Fruit fly (Drosophila melanogaster) whole organism, embryonic: ENCODE data around the gene CG9328.

ENCODE experiments used
- Ada2b ChIP-seq: fragments of 200-800 bp; sonication (Bioruptor generic); IDR thresholded peaks from 2 replicates; pipeline ENCODE4 v1.3.6; 2022; ENCODE audit warnings: missing biosample characterization, missing genetic modification characterization
- Antp ChIP-seq: fragments of 200-800 bp; sonication (Bioruptor generic); optimal IDR thresholded peaks from 3 replicates; lab custom pipeline; 2016; ENCODE audit warnings: missing biosample characterization, missing genetic modification characterization
- CG10209 ChIP-seq: fragments of 200-800 bp; sonication (Bioruptor generic); optimal IDR thresholded peaks from 3 replicates; lab custom pipeline; 2017; ENCODE audit warnings: missing biosample characterization, mild to moderate bottlenecking, missing genetic modification characterization, missing genetic modification reagents
- CG10654 ChIP-seq: fragments of 200-800 bp; sonication (Bioruptor generic); optimal IDR thresholded peaks from 2 replicates; lab custom pipeline; 2016; ENCODE audit warnings: missing biosample characterization, missing genetic modification characterization
- CG13424 ChIP-seq: fragments of 200-800 bp; sonication (Bioruptor generic); optimal IDR thresholded peaks from 2 replicates; lab custom pipeline; 2019; ENCODE audit warnings: missing biosample characterization, mild to moderate bottlenecking, missing genetic modification characterization, moderate library complexity
- CG14441 ChIP-seq: fragments of 200-800 bp; sonication (Bioruptor generic); IDR thresholded peaks from 2 replicates; pipeline ENCODE4 v1.3.6; 2022; ENCODE audit warnings: missing biosample characterization, missing genetic modification characterization
- CG17359 ChIP-seq: fragments of 200-800 bp; sonication (Bioruptor generic); optimal IDR thresholded peaks from 3 replicates; lab custom pipeline; 2018; ENCODE audit warnings: missing biosample characterization, mild to moderate bottlenecking, missing genetic modification characterization, moderate library complexity
- CG17361 ChIP-seq: fragments of 200-800 bp; sonication (Bioruptor generic); IDR thresholded peaks from 3 replicates; pipeline ENCODE4 v1.3.6; 2022; ENCODE audit warnings: missing biosample characterization, missing genetic modification characterization
- CG18262 ChIP-seq: fragments of 200-800 bp; optimal IDR thresholded peaks from 3 replicates; lab custom pipeline; 2019; ENCODE audit warnings: missing biosample characterization, mild to moderate bottlenecking, missing genetic modification characterization, moderate library complexity
- CG30020 ChIP-seq: fragments of 200-800 bp; optimal IDR thresholded peaks from 2 replicates; lab custom pipeline; 2019; ENCODE audit warnings: missing biosample characterization, mild to moderate bottlenecking, missing genetic modification characterization, moderate library complexity
- CG32532 ChIP-seq: fragments of 200-800 bp; sonication (Bioruptor generic); IDR thresholded peaks from 2 replicates; pipeline ENCODE4 v1.3.6; 2022; ENCODE audit warnings: missing biosample characterization, missing genetic modification characterization
- CG34376 ChIP-seq: fragments of 200-800 bp; sonication (Bioruptor generic); optimal IDR thresholded peaks from 2 replicates; lab custom pipeline; 2018; ENCODE audit warnings: missing biosample characterization, mild to moderate bottlenecking, missing genetic modification characterization
- CG4328 ChIP-seq: fragments of 200-800 bp; sonication (Bioruptor generic); optimal IDR thresholded peaks from 3 replicates; lab custom pipeline; 2017; ENCODE audit warnings: missing biosample characterization, missing genetic modification reagents, missing genetic modification characterization
- CG4707 ChIP-seq: fragments of 200-800 bp; sonication (Bioruptor generic); optimal IDR thresholded peaks from 2 replicates; lab custom pipeline; 2018; ENCODE audit warnings: missing biosample characterization, mild to moderate bottlenecking, missing genetic modification characterization, moderate library complexity
- CG8290 ChIP-seq, 3 experiments: fragments of 200-800 bp; sonication (Bioruptor generic); optimal IDR thresholded peaks; 2 replicates each; lab custom pipeline; 2016 to 2019; ENCODE audit warnings: missing biosample characterization in 3 of 3, missing genetic modification characterization in 3 of 3, mild to moderate bottlenecking in 2 of 3, moderate library complexity in 1 of 3
- CG8359 ChIP-seq: fragments of 200-800 bp; sonication (Bioruptor generic); optimal IDR thresholded peaks from 2 replicates; lab custom pipeline; 2017; ENCODE audit warnings: missing biosample characterization, mild to moderate bottlenecking, missing genetic modification characterization, borderline replicate concordance
- CG9215 ChIP-seq: fragments of 200-800 bp; sonication (Bioruptor generic); IDR thresholded peaks from 2 replicates; pipeline ENCODE4 v1.3.6; 2022; ENCODE audit warnings: missing biosample characterization, missing genetic modification characterization
- Dip3 ChIP-seq: fragments of 200-800 bp; sonication (Bioruptor generic); optimal IDR thresholded peaks from 3 replicates; lab custom pipeline; 2016; ENCODE audit warnings: missing biosample characterization, missing genetic modification characterization
- Lpt ChIP-seq: fragments of >200 bp; optimal IDR thresholded peaks from 2 replicates; lab custom pipeline; 2018; ENCODE audit warnings: missing biosample characterization, missing genetic modification characterization
- Max ChIP-seq: fragments of 200-800 bp; sonication (Bioruptor generic); optimal IDR thresholded peaks from 2 replicates; lab custom pipeline; 2016; ENCODE audit warnings: missing biosample characterization, mild to moderate bottlenecking, missing genetic modification characterization
- Med ChIP-seq: fragments of 200-800 bp; sonication (Bioruptor generic); peaks from one replicate; lab custom pipeline; 2016; ENCODE audit warnings: missing biosample characterization, missing genetic modification characterization, mild to moderate bottlenecking, inconsistent platforms, moderate library complexity
- Opbp ChIP-seq: fragments of 200-800 bp; sonication (Bioruptor generic); IDR thresholded peaks from 3 replicates; pipeline ENCODE4 v1.3.6; 2022; ENCODE audit warnings: missing biosample characterization, missing genetic modification characterization; ENCODE audit not compliant: partially characterized antibody
- PHDP ChIP-seq: fragments of 200-800 bp; sonication (Bioruptor generic); optimal IDR thresholded peaks from 3 replicates; lab custom pipeline; 2018; ENCODE audit warnings: missing biosample characterization, mild to moderate bottlenecking, missing genetic modification characterization, moderate library complexity
- Rx ChIP-seq: fragments of 200-800 bp; sonication (Bioruptor generic); IDR thresholded peaks from 2 replicates; pipeline ENCODE4 v1.3.6; 2022; ENCODE audit warnings: missing biosample characterization, missing genetic modification characterization
- Six4 ChIP-seq: fragments of 200-800 bp; sonication (Bioruptor generic); optimal IDR thresholded peaks from 2 replicates; lab custom pipeline; 2016; ENCODE audit warnings: missing biosample characterization, missing genetic modification characterization
- Sry-δ ChIP-seq: fragments of 200-800 bp; sonication (Bioruptor generic); optimal IDR thresholded peaks from 2 replicates; lab custom pipeline; 2016; ENCODE audit warnings: missing biosample characterization, missing genetic modification characterization
- Trl ChIP-seq, 3 experiments: fragments of >200 bp in 2 of 3; fragments of 200-800 bp in 1 of 3; sonication (Bioruptor generic) in 1 of 3; optimal IDR thresholded peaks; 2 replicates in 1 of 3; 3 replicates in 2 of 3; lab custom pipeline; 2016 to 2017; ENCODE audit warnings: missing biosample characterization in 1 of 3, missing genetic modification characterization in 1 of 3
- abd-A ChIP-seq: fragments of 200-800 bp; sonication (Bioruptor generic); optimal IDR thresholded peaks from 3 replicates; lab custom pipeline; 2019; ENCODE audit warnings: missing biosample characterization, mild to moderate bottlenecking, missing genetic modification characterization, moderate library complexity
- ap ChIP-seq: fragments of 200-800 bp; sonication (Bioruptor generic); IDR thresholded peaks from 2 replicates; pipeline ENCODE4 v1.3.6; 2022; ENCODE audit warnings: missing biosample characterization, missing genetic modification characterization
- az2 ChIP-seq: fragments of 200-800 bp; sonication (Bioruptor generic); optimal IDR thresholded peaks from 3 replicates; lab custom pipeline; 2016; ENCODE audit warnings: missing biosample characterization, missing genetic modification characterization
- bcd ChIP-seq: fragments of 200-800 bp; sonication (Bioruptor generic); optimal IDR thresholded peaks from 2 replicates; lab custom pipeline; 2017; ENCODE audit warnings: missing biosample characterization, mild to moderate bottlenecking, missing genetic modification characterization
- chinmo ChIP-seq: fragments of 200-800 bp; sonication (Bioruptor generic); IDR thresholded peaks from 4 replicates; pipeline ENCODE4 v1.3.6; 2022; ENCODE audit warnings: missing biosample characterization, missing genetic modification characterization; ENCODE audit not compliant: partially characterized antibody
- crc ChIP-seq: fragments of 200-800 bp; sonication (Bioruptor generic); optimal IDR thresholded peaks from 2 replicates; lab custom pipeline; 2016; ENCODE audit warnings: missing biosample characterization, missing genetic modification characterization
- exex ChIP-seq: fragments of 200-800 bp; sonication (Bioruptor generic); optimal IDR thresholded peaks from 4 replicates; lab custom pipeline; 2018; ENCODE audit warnings: missing biosample characterization, mild to moderate bottlenecking, missing genetic modification characterization, moderate library complexity
- grn ChIP-seq: fragments of 200-800 bp; sonication (Bioruptor generic); optimal IDR thresholded peaks from 3 replicates; lab custom pipeline; 2017; ENCODE audit warnings: missing biosample characterization, missing genetic modification characterization
- gsb-n ChIP-seq: fragments of 200-800 bp; sonication (Bioruptor generic); optimal IDR thresholded peaks from 3 replicates; lab custom pipeline; 2018; ENCODE audit warnings: missing biosample characterization, mild to moderate bottlenecking, missing genetic modification characterization
- gt ChIP-seq: fragments of 200-800 bp; sonication (Bioruptor generic); IDR thresholded peaks from 2 replicates; pipeline ENCODE4 v1.3.6; 2022; ENCODE audit warnings: missing biosample characterization, missing genetic modification characterization
- h ChIP-seq: fragments of >200 bp; optimal IDR thresholded peaks from 2 replicates; lab custom pipeline; 2017
- klu ChIP-seq: fragments of 200-800 bp; sonication (Bioruptor generic); IDR thresholded peaks from 2 replicates; pipeline ENCODE4 v1.3.6; 2022; ENCODE audit warnings: missing biosample characterization, missing genetic modification characterization
- lmd ChIP-seq: fragments of 200-800 bp; sonication (Bioruptor generic); IDR thresholded peaks from 2 replicates; pipeline ENCODE4 v1.3.6; 2022; ENCODE audit warnings: missing biosample characterization, missing genetic modification characterization
- mam ChIP-seq: fragments of 200-800 bp; sonication (Bioruptor generic); optimal IDR thresholded peaks from 3 replicates; lab custom pipeline; 2016; ENCODE audit warnings: missing biosample characterization, missing genetic modification characterization
- mirr ChIP-seq: fragments of 200-800 bp; sonication (Bioruptor generic); optimal IDR thresholded peaks from 3 replicates; lab custom pipeline; 2018; ENCODE audit warnings: missing biosample characterization, mild to moderate bottlenecking, missing genetic modification characterization
- nom ChIP-seq: fragments of 200-800 bp; sonication (Bioruptor generic); optimal IDR thresholded peaks from 2 replicates; lab custom pipeline; 2017; ENCODE audit warnings: missing biosample characterization, missing genetic modification characterization, mild to moderate bottlenecking, moderate library complexity, missing genetic modification reagents
- pnt ChIP-seq: fragments of 200-800 bp; sonication (Bioruptor generic); optimal IDR thresholded peaks from 3 replicates; lab custom pipeline; 2016; ENCODE audit warnings: missing biosample characterization, missing genetic modification characterization
- pzg ChIP-seq: fragments of 200-800 bp; sonication (Bioruptor generic); optimal IDR thresholded peaks from 3 replicates; lab custom pipeline; 2018; ENCODE audit warnings: missing biosample characterization, mild to moderate bottlenecking, missing genetic modification characterization, moderate library complexity
- run ChIP-seq: fragments of 200-800 bp; sonication (Bioruptor generic); optimal IDR thresholded peaks from 3 replicates; lab custom pipeline; 2018; ENCODE audit warnings: missing biosample characterization, mild to moderate bottlenecking, missing genetic modification characterization
- salm ChIP-seq: fragments of 200-800 bp; sonication (Bioruptor generic); optimal IDR thresholded peaks from 2 replicates; lab custom pipeline; 2018; ENCODE audit warnings: missing biosample characterization, mild to moderate bottlenecking, missing genetic modification characterization
- sens ChIP-seq: fragments of 200-800 bp; sonication (Bioruptor generic); peaks from one replicate; lab custom pipeline; 2016; ENCODE audit warnings: missing biosample characterization, missing genetic modification characterization
- sisA ChIP-seq: fragments of 200-800 bp; sonication (Bioruptor generic); IDR thresholded peaks from 2 replicates; pipeline ENCODE4 v1.3.6; 2022; ENCODE audit warnings: missing biosample characterization, missing genetic modification characterization
- slp2 ChIP-seq: fragments of 200-800 bp; sonication (Bioruptor generic); optimal IDR thresholded peaks from 2 replicates; lab custom pipeline; 2016; ENCODE audit warnings: missing biosample characterization, missing genetic modification characterization
- so ChIP-seq: fragments of 200-800 bp; sonication (Bioruptor generic); IDR thresholded peaks from 3 replicates; pipeline ENCODE4 v1.3.6; 2022; ENCODE audit warnings: missing biosample characterization, missing genetic modification characterization
- tio ChIP-seq: fragments of 200-800 bp; sonication (Bioruptor generic); optimal IDR thresholded peaks from 2 replicates; lab custom pipeline; 2017; ENCODE audit warnings: missing biosample characterization, missing genetic modification characterization, inconsistent platforms

The CG9328 gene

dm6 chr2L:20801801-20802200, 4.3 kb downstream of the CG9328 start (continued):
- TF ChIP-seq CG10654 (GFP tag; lab: Kevin White, UChicago), result no peak
- TF ChIP-seq h (lab: Kevin White, UChicago), result no peak
- no peak for TF ChIP-seq salm
- TF ChIP-seq abd-A (tag; lab: Kevin White, UChicago), result no peak
- no peak for TF ChIP-seq Rx (GFP tag; lab: Robert Waterston, UW)
- no peak for TF ChIP-seq Six4
- no peak for TF ChIP-seq CG4328
- TF ChIP-seq CG34376, result peak; percentile 5
- TF ChIP-seq grn (GFP tag; lab: Kevin White, UChicago), result no peak
- TF ChIP-seq Sry-δ (GFP tag; lab: Kevin White, UChicago), result no peak
- no peak for TF ChIP-seq bcd (GFP tag; lab: Kevin White, UChicago)
- TF ChIP-seq ap (GFP tag; lab: Robert Waterston, UW), result no peak
- no peak for TF ChIP-seq Opbp (GFP tag; lab: Robert Waterston, UW)
- no peak for TF ChIP-seq Lpt (GFP tag; lab: Kevin White, UChicago)
- no peak for TF ChIP-seq PHDP (tag; lab: Kevin White, UChicago)
- no peak for TF ChIP-seq CG8359 (GFP tag; lab: Kevin White, UChicago)
- no peak for TF ChIP-seq gsb-n
- no peak for TF ChIP-seq CG18262 (tag; lab: Kevin White, UChicago)
- TF ChIP-seq pzg (GFP tag; lab: Kevin White, UChicago), result no peak
- no peak for TF ChIP-seq CG13424 (tag; lab: Kevin White, UChicago)
- peak; percentile 13 for TF ChIP-seq mirr (GFP tag; lab: Kevin White, UChicago)
- TF ChIP-seq nom (GFP tag; lab: Kevin White, UChicago), result no peak
- TF ChIP-seq CG10209 (GFP tag; lab: Kevin White, UChicago), result no peak
- TF ChIP-seq CG17361, result no peak
- TF ChIP-seq sisA (GFP tag; lab: Robert Waterston, UW), result no peak
- TF ChIP-seq exex (tag; lab: Kevin White, UChicago), result peak; percentile 51
- no peak for TF ChIP-seq Trl (optimal IDR thresholded peaks at IDR 0.05; lab: Kevin White, UChicago)
- no peak for TF ChIP-seq Trl (GFP tag; optimal IDR thresholded peaks at IDR 0.05; lab: Kevin White, UChicago)
- no peak for TF ChIP-seq pnt (GFP tag; lab: Kevin White, UChicago)
- 0 out of 2 replicates have a peak, but pooled peaks have one; percentile 5 for TF ChIP-seq CG32532 (GFP tag; lab: Robert Waterston, UW)
- no peak for TF ChIP-seq tio
- TF ChIP-seq CG30020 (tag; lab: Kevin White, UChicago), result no peak
- TF ChIP-seq run (tag; lab: Kevin White, UChicago), result no peak
- TF ChIP-seq mam, result no peak
- no peak for TF ChIP-seq lmd
- 0 out of 2 replicates have a peak, but pooled peaks have one; percentile 25 for TF ChIP-seq CG9215 (GFP tag; lab: Robert Waterston, UW)
- TF ChIP-seq chinmo (GFP tag; lab: Robert Waterston, UW), result no peak
- TF ChIP-seq slp2, result no peak
- peak; percentile 53 for TF ChIP-seq Med (GFP tag; lab: Kevin White, UChicago)
- no peak for TF ChIP-seq CG8290 (GFP tag; optimal IDR thresholded peaks at IDR 0.05; lab: Kevin White, UChicago)
- peak in 1 of 2 experiments; percentile 34 for TF ChIP-seq CG8290 (tag; optimal IDR thresholded peaks at IDR 0.05; lab: Kevin White, UChicago)
- peak; percentile 36 for TF ChIP-seq sens
- no peak for TF ChIP-seq gt (GFP tag; lab: Robert Waterston, UW)
- TF ChIP-seq klu (GFP tag; lab: Robert Waterston, UW), result no peak
- TF ChIP-seq so (GFP tag; lab: Robert Waterston, UW), result 0 out of 3 replicates have a peak, but pooled peaks have one; percentile 22
- TF ChIP-seq CG17359 (tag; lab: Kevin White, UChicago), result no peak
- TF ChIP-seq Dip3 (GFP tag; lab: Kevin White, UChicago), result no peak
- TF ChIP-seq CG4707 (GFP tag; lab: Kevin White, UChicago), result no peak
- no peak for TF ChIP-seq Max (GFP tag; lab: Kevin White, UChicago)
- no peak; the same call in 1 of the 2 replicates for TF ChIP-seq CG14441 (GFP tag; lab: Robert Waterston, UW)
- TF ChIP-seq Antp (GFP tag; lab: Kevin White, UChicago), result no peak
- TF ChIP-seq az2, result no peak
- no peak for TF ChIP-seq crc
- no peak for TF ChIP-seq Ada2b (GFP tag; lab: Robert Waterston, UW)
